Fruit fly (Drosophila melanogaster) whole organism, pupa: ENCODE data around the gene jus.

ENCODE experiments used
- CG10348 ChIP-seq: fragments of 200-800 bp; sonication (Bioruptor generic); IDR thresholded peaks from 2 replicates; pipeline ENCODE4 v1.3.6; 2022; ENCODE audit warnings: missing biosample characterization, missing genetic modification characterization
- CG12605 ChIP-seq: fragments of 200-800 bp; sonication (Bioruptor generic); IDR thresholded peaks from 2 replicates; pipeline ENCODE4 v1.3.6; 2022; ENCODE audit warnings: missing biosample characterization, missing genetic modification characterization
- CG13204 ChIP-seq: fragments of 200-800 bp; sonication (Bioruptor generic); optimal IDR thresholded peaks from 2 replicates; lab custom pipeline; 2018; ENCODE audit warnings: missing biosample characterization, mild to moderate bottlenecking, missing genetic modification characterization, moderate library complexity
- CG14655 ChIP-seq: fragments of 200-800 bp; sonication (Bioruptor generic); optimal IDR thresholded peaks from 3 replicates; lab custom pipeline; 2017; ENCODE audit warnings: mild to moderate bottlenecking, missing biosample characterization, missing genetic modification reagents, missing genetic modification characterization
- CG15710 ChIP-seq: fragments of 200-800 bp; sonication (Bioruptor generic); optimal IDR thresholded peaks from 2 replicates; lab custom pipeline; 2018; ENCODE audit warnings: missing biosample characterization, mild to moderate bottlenecking, missing genetic modification characterization, moderate library complexity
- CG17806 ChIP-seq: fragments of 200-800 bp; sonication (Bioruptor generic); optimal IDR thresholded peaks from 2 replicates; lab custom pipeline; 2018; ENCODE audit warnings: missing biosample characterization, mild to moderate bottlenecking, missing genetic modification characterization, moderate library complexity
- CG32121 ChIP-seq: fragments of 200-800 bp; sonication (Bioruptor generic); IDR thresholded peaks from 2 replicates; pipeline ENCODE4 v1.3.6; 2022; ENCODE audit warnings: missing biosample characterization, missing genetic modification characterization
- CG34367 ChIP-seq: fragments of 200-800 bp; sonication (Bioruptor generic); optimal IDR thresholded peaks from 2 replicates; lab custom pipeline; 2018; ENCODE audit warnings: missing biosample characterization, mild to moderate bottlenecking, missing genetic modification characterization
- CG4496 ChIP-seq: fragments of 200-800 bp; sonication (Bioruptor generic); IDR thresholded peaks from 3 replicates; pipeline ENCODE4 v1.3.6; 2022; ENCODE audit warnings: missing biosample characterization, missing genetic modification characterization
- CG8159 ChIP-seq: fragments of 200-800 bp; sonication (Bioruptor generic); optimal IDR thresholded peaks from 3 replicates; lab custom pipeline; 2018; ENCODE audit warnings: missing biosample characterization, mild to moderate bottlenecking, missing genetic modification characterization, moderate library complexity
- CG8301 ChIP-seq: fragments of 200-800 bp; sonication (Bioruptor generic); optimal IDR thresholded peaks from 2 replicates; lab custom pipeline; 2018; ENCODE audit warnings: missing biosample characterization, mild to moderate bottlenecking, missing genetic modification characterization
- CG9948 ChIP-seq: fragments of 200-800 bp; sonication (Bioruptor generic); optimal IDR thresholded peaks from 2 replicates; lab custom pipeline; 2018; ENCODE audit warnings: missing biosample characterization, mild to moderate bottlenecking, missing genetic modification characterization, moderate library complexity
- D1 ChIP-seq: fragments of 200-800 bp; sonication (Bioruptor generic); optimal IDR thresholded peaks from 2 replicates; lab custom pipeline; 2018; ENCODE audit warnings: missing biosample characterization, mild to moderate bottlenecking, missing genetic modification characterization, moderate library complexity
- EcR ChIP-seq: fragments of 200-800 bp; sonication (Bioruptor generic); optimal IDR thresholded peaks from 3 replicates; lab custom pipeline; 2019; ENCODE audit warnings: missing biosample characterization, missing genetic modification characterization, mild to moderate bottlenecking, moderate library complexity, missing genetic modification reagents
- Ets98B ChIP-seq: fragments of 200-800 bp; sonication (Bioruptor generic); IDR thresholded peaks from 2 replicates; pipeline ENCODE4 v1.3.6; 2022; ENCODE audit warnings: missing biosample characterization, missing genetic modification characterization
- Pif1A ChIP-seq: fragments of 200-800 bp; sonication (Bioruptor generic); optimal IDR thresholded peaks from 3 replicates; lab custom pipeline; 2016; ENCODE audit warnings: missing biosample characterization, missing genetic modification characterization
- Pif1B ChIP-seq: fragments of 200-800 bp; sonication (Bioruptor generic); optimal IDR thresholded peaks from 3 replicates; lab custom pipeline; 2016; ENCODE audit warnings: missing biosample characterization, missing genetic modification characterization
- Snoo ChIP-seq: fragments of 200-800 bp; sonication (Bioruptor generic); optimal IDR thresholded peaks from 3 replicates; lab custom pipeline; 2017; ENCODE audit warnings: missing biosample characterization, mild to moderate bottlenecking, missing genetic modification characterization, inconsistent platforms
- fd96Ca ChIP-seq: fragments of 200-800 bp; sonication (Bioruptor generic); IDR thresholded peaks from 3 replicates; pipeline ENCODE4 v1.3.6; 2022; ENCODE audit warnings: missing biosample characterization, missing genetic modification characterization
- gl ChIP-seq: fragments of 200-800 bp; sonication (Bioruptor generic); optimal IDR thresholded peaks from 2 replicates; lab custom pipeline; 2018; ENCODE audit warnings: missing biosample characterization, mild to moderate bottlenecking, missing genetic modification characterization
- rn ChIP-seq: fragments of 200-800 bp; sonication (Bioruptor generic); IDR thresholded peaks from 2 replicates; pipeline ENCODE4 v1.3.6; 2022; ENCODE audit warnings: missing biosample characterization, missing genetic modification characterization

Gene jus

dm6 chr3R:29202418-29202817 is 7.6 kb upstream of the jus start, which contains the start of gene Mesh1:
Mesh1 (minus strand) TSS chr3R:29202525.
- TF ChIP-seq CG4496 (no peak), CG14655 (no peak), CG8159 (tag; lab: Kevin White, UChicago) (no peak)
- TF ChIP-seq, all 21 proteins: peak for 0

- peak; percentile 80 for TF ChIP-seq gl (tag; lab: Kevin White, UChicago)
- TF ChIP-seq CG17806 (tag; lab: Kevin White, UChicago), result peak; percentile 59
- TF ChIP-seq CG14655, result peak; percentile 78
- peak; percentile 53 for TF ChIP-seq CG8301 (tag; lab: Kevin White, UChicago)
- TF ChIP-seq Pif1A, result peak; percentile 73
- TF ChIP-seq rn (GFP tag; lab: Robert Waterston, UW), result peak; percentile 59; the same call in 1 of the 2 replicates
- peak; percentile 69 for TF ChIP-seq CG32121 (GFP tag; lab: Robert Waterston, UW)
- TF ChIP-seq Ets98B (GFP tag; lab: Robert Waterston, UW), result peak; percentile 88
- TF ChIP-seq EcR (GFP tag; lab: Kevin White, UChicago), result peak; percentile 99
- TF ChIP-seq CG12605 (GFP tag; lab: Robert Waterston, UW), result peak; percentile 68
- TF ChIP-seq CG9948 (tag; lab: Kevin White, UChicago), result peak; percentile 43
- TF ChIP-seq D1 (tag; lab: Kevin White, UChicago), result no peak
- TF ChIP-seq CG13204 (GFP tag; lab: Kevin White, UChicago), result peak; percentile 83
- TF ChIP-seq CG15710 (tag; lab: Kevin White, UChicago), result peak; percentile 55
- peak; percentile 84 for TF ChIP-seq CG4496
- TF ChIP-seq CG34367 (tag; lab: Kevin White, UChicago), result peak; percentile 56
- peak; percentile 63 for TF ChIP-seq CG8159 (tag; lab: Kevin White, UChicago)
- peak; percentile 82 for TF ChIP-seq Pif1B (GFP tag; lab: Kevin White, UChicago)
- TF ChIP-seq CG10348, result no peak
- peak; percentile 77 for TF ChIP-seq Snoo (tag; lab: Kevin White, UChicago)
- peak; percentile 88 for TF ChIP-seq fd96Ca (GFP tag; lab: Robert Waterston, UW)
These were observed 5.3 kb upstream of the jus start, which contains the start of gene CG11899 for dm6 chr3R:29199807-29200693. CG11899 (plus strand) TSS chr3R:29200454.

DNA sequence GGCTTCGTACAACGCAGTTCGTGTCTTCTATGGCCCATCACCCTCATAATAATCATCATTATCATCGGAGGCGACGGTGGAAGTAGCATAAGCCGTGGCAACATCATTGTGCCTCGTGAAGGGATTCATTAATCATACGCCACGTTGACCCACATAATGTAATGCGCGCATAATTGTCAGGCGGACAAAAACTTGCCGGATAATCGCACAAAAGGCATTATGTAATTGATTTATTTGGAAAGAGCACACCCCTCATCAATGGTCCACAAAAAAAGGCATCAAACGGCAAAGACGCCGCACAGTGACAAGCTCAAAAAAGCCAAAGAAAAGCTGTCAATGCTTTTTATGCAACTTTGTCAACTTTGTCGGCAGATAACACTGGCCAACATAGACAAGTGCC is 3.5 kb upstream of the jus start:
- TF ChIP-seq CG15710 (tag; lab: Kevin White, UChicago), result no peak
- TF ChIP-seq CG13204 (GFP tag; lab: Kevin White, UChicago), result no peak
- TF ChIP-seq CG9948 (tag; lab: Kevin White, UChicago), result no peak
- no peak for TF ChIP-seq CG10348
- no peak for TF ChIP-seq CG8301 (tag; lab: Kevin White, UChicago)
- no peak for TF ChIP-seq CG8159 (tag; lab: Kevin White, UChicago)
- no peak for TF ChIP-seq CG12605 (GFP tag; lab: Robert Waterston, UW)
- TF ChIP-seq rn (GFP tag; lab: Robert Waterston, UW), result no peak
- TF ChIP-seq EcR (GFP tag; lab: Kevin White, UChicago), result no peak
- TF ChIP-seq CG14655, result no peak
- no peak for TF ChIP-seq D1 (tag; lab: Kevin White, UChicago)

- no peak for TF ChIP-seq CG15710 (tag; lab: Kevin White, UChicago)
- 0 out of 2 replicates have a peak, but pooled peaks have one; percentile 21 for TF ChIP-seq CG32121 (GFP tag; lab: Robert Waterston, UW)
- TF ChIP-seq EcR (GFP tag; lab: Kevin White, UChicago), result no peak
- peak; percentile 30 for TF ChIP-seq CG14655
These were observed 2.3 kb upstream of the jus start, which contains the start of gene CG14515 for dm6 chr3R:29196967-29197611. CG14515 (plus strand) TSS chr3R:29197556.

- TF ChIP-seq CG10348 (no peak), CG4496 (0 out of 3 replicates have a peak, but pooled peaks have one; percentile 14)
These were observed 3.8 kb downstream of the jus start for dm6 chr3R:29190984-29191383.

DNA sequence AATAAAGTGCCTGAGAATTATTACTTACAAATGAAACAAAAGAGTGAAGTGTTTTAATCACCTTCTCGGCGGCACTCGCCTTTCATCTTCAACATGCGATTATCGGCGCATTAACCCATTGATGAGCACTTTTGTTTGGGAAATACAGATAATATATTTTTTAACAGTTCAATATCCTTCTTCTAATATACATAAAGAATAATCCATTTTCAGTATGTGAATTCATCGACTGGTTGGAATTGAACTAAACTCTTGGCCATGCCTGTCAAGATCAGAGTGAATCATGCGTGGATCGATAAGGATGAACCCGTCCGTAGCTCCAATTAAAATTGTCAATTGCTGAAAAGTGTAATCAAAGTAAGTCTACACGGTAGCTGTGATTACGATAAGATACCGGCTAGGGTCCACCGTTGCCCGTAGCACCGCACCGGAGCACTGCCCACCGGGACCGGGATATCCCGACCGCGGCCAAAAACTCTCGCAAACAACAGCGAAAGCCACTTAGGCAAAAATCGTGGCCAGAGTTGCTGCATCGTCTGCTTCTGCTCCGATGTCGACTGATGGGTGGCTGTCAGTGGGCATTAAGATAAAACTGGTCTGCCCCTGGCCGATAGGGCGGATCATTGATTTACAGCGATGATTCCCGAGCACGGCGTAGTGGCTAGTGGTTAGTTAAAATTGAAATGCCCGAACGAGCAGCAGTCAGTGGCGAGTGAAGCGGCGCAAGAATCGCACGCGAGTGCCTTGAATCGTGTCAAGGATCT is 29.7 kb downstream of the jus start, which contains the start of gene CG11898:
CG11898 (plus strand) TSS at position 714 of the 764 bp plus-strand sequence.
- TF ChIP-seq gl (tag; lab: Kevin White, UChicago) (no peak), CG14655 (no peak), Pif1B (GFP tag; lab: Kevin White, UChicago) (no peak), D1 (tag; lab: Kevin White, UChicago) (no peak), Pif1A (no peak), CG13204 (GFP tag; lab: Kevin White, UChicago) (no peak), CG8159 (tag; lab: Kevin White, UChicago) (no peak), fd96Ca (GFP tag; lab: Robert Waterston, UW) (no peak)
